Fruit fly (Drosophila melanogaster) whole organism, embryonic: ENCODE measurements around the gene CG9114.

ENCODE experiments used
- Blimp-1 ChIP-seq: fragments of 200-800 bp; sonication (Bioruptor generic); optimal IDR thresholded peaks from 3 replicates; lab custom pipeline; 2018; ENCODE audit warnings: missing biosample characterization, missing genetic modification characterization, mild to moderate bottlenecking, moderate library complexity, missing genetic modification reagents
- CG10321 ChIP-seq: fragments of 200-800 bp; sonication (Bioruptor generic); IDR thresholded peaks from 2 replicates; pipeline ENCODE4 v1.3.6; 2022; ENCODE audit warnings: missing biosample characterization, missing genetic modification characterization
- CG10366 ChIP-seq: fragments of 200-800 bp; sonication (Bioruptor generic); IDR thresholded peaks from 2 replicates; pipeline ENCODE4 v1.3.6; 2022; ENCODE audit warnings: missing biosample characterization, missing genetic modification characterization
- CG11504 ChIP-seq: fragments of 200-800 bp; sonication (Bioruptor generic); optimal IDR thresholded peaks from 3 replicates; lab custom pipeline; 2019; ENCODE audit warnings: missing biosample characterization, mild to moderate bottlenecking, missing genetic modification characterization, moderate library complexity
- CG11723 ChIP-seq: fragments of 200-800 bp; sonication (Bioruptor generic); optimal IDR thresholded peaks from 2 replicates; lab custom pipeline; 2017; ENCODE audit warnings: missing biosample characterization, mild to moderate bottlenecking, missing genetic modification characterization
- CG1233 ChIP-seq: fragments of 200-800 bp; sonication (Bioruptor generic); optimal IDR thresholded peaks from 4 replicates; lab custom pipeline; 2018; ENCODE audit warnings: missing biosample characterization, mild to moderate bottlenecking, missing genetic modification characterization
- CG12391 ChIP-seq: fragments of 200-800 bp; sonication (Bioruptor generic); optimal IDR thresholded peaks from 3 replicates; lab custom pipeline; 2018; ENCODE audit warnings: missing biosample characterization, mild to moderate bottlenecking, missing genetic modification characterization, moderate library complexity
- CG17328 ChIP-seq: fragments of 200-800 bp; sonication (Bioruptor generic); IDR thresholded peaks from 2 replicates; pipeline ENCODE4 v1.3.6; 2022; ENCODE audit warnings: missing biosample characterization, missing genetic modification characterization
- CG17829 ChIP-seq: fragments of 200-800 bp; optimal IDR thresholded peaks from 2 replicates; lab custom pipeline; 2019; ENCODE audit warnings: missing biosample characterization, mild to moderate bottlenecking, missing genetic modification characterization, moderate library complexity
- CG2202 ChIP-seq: fragments of 200-800 bp; sonication (Bioruptor generic); optimal IDR thresholded peaks from 2 replicates; lab custom pipeline; 2018; ENCODE audit warnings: missing biosample characterization, mild to moderate bottlenecking, missing genetic modification characterization
- CG3847 ChIP-seq: fragments of 200-800 bp; sonication (Bioruptor generic); IDR thresholded peaks from 2 replicates; pipeline ENCODE4 v1.3.6; 2022; ENCODE audit warnings: missing biosample characterization, missing genetic modification characterization
- CG42726 ChIP-seq: fragments of 200-800 bp; sonication (Bioruptor generic); IDR thresholded peaks from 2 replicates; pipeline ENCODE4 v1.3.6; 2022; ENCODE audit warnings: missing biosample characterization, missing genetic modification characterization; ENCODE audit not compliant: partially characterized antibody
- CG4282 ChIP-seq: fragments of 200-800 bp; sonication (Bioruptor generic); optimal IDR thresholded peaks from 2 replicates; lab custom pipeline; 2016; ENCODE audit warnings: missing biosample characterization, missing genetic modification characterization
- CG4360 ChIP-seq: fragments of 200-800 bp; sonication (Bioruptor generic); IDR thresholded peaks from 2 replicates; pipeline ENCODE4 v1.3.6; 2022; ENCODE audit warnings: missing biosample characterization, missing genetic modification characterization
- CG6683 ChIP-seq: fragments of 200-800 bp; sonication (Bioruptor generic); optimal IDR thresholded peaks from 2 replicates; lab custom pipeline; 2017; ENCODE audit warnings: missing biosample characterization, mild to moderate bottlenecking, missing genetic modification characterization, missing genetic modification reagents
- CG6813 ChIP-seq: fragments of 200-800 bp; sonication (Bioruptor generic); optimal IDR thresholded peaks from 2 replicates; lab custom pipeline; 2017; ENCODE audit warnings: missing biosample characterization, missing genetic modification characterization, mild to moderate bottlenecking, moderate library complexity, missing genetic modification reagents
- CG7372 ChIP-seq: fragments of 200-800 bp; sonication (Bioruptor generic); IDR thresholded peaks from 2 replicates; pipeline ENCODE4 v1.3.6; 2022; ENCODE audit warnings: missing biosample characterization, missing genetic modification characterization
- CG7556 ChIP-seq: fragments of 200-800 bp; sonication (Bioruptor generic); optimal IDR thresholded peaks from 2 replicates; lab custom pipeline; 2017; ENCODE audit warnings: missing biosample characterization, mild to moderate bottlenecking, missing genetic modification characterization
- CG8388 ChIP-seq: fragments of 200-800 bp; sonication (Bioruptor generic); optimal IDR thresholded peaks from 2 replicates; lab custom pipeline; 2019; ENCODE audit warnings: missing biosample characterization, mild to moderate bottlenecking, missing genetic modification characterization, moderate library complexity
- CrebB ChIP-seq: fragments of 200-800 bp; sonication (Bioruptor generic); optimal IDR thresholded peaks from 3 replicates; lab custom pipeline; 2018; ENCODE audit warnings: missing biosample characterization, mild to moderate bottlenecking, missing genetic modification characterization
- D19B ChIP-seq: fragments of 200-800 bp; sonication (Bioruptor generic); optimal IDR thresholded peaks from 2 replicates; lab custom pipeline; 2017; ENCODE audit warnings: missing biosample characterization, mild to moderate bottlenecking, missing genetic modification characterization
- Dip3 ChIP-seq: fragments of 200-800 bp; sonication (Bioruptor generic); optimal IDR thresholded peaks from 3 replicates; lab custom pipeline; 2016; ENCODE audit warnings: missing biosample characterization, missing genetic modification characterization
- Dref ChIP-seq: fragments of 200-800 bp; sonication (Bioruptor generic); IDR thresholded peaks from 2 replicates; pipeline ENCODE4 v1.3.6; 2022; ENCODE audit warnings: missing biosample characterization, missing genetic modification characterization
- E2f2 ChIP-seq: fragments of 200-800 bp; sonication (Bioruptor generic); IDR thresholded peaks from 2 replicates; pipeline ENCODE4 v1.3.6; 2022; ENCODE audit warnings: missing biosample characterization, missing genetic modification characterization
- HLH4C ChIP-seq: fragments of 200-800 bp; sonication (Bioruptor generic); IDR thresholded peaks from 3 replicates; pipeline ENCODE4 v1.3.6; 2022; ENCODE audit warnings: missing biosample characterization, missing genetic modification characterization; ENCODE audit not compliant: partially characterized antibody
- HLHmδ ChIP-seq: fragments of 200-800 bp; sonication (Bioruptor generic); optimal IDR thresholded peaks from 2 replicates; lab custom pipeline; 2018; ENCODE audit warnings: missing biosample characterization, mild to moderate bottlenecking, missing genetic modification characterization, moderate library complexity
- Kr ChIP-seq: fragments of 200-800 bp; sonication (Bioruptor generic); optimal IDR thresholded peaks from 2 replicates; lab custom pipeline; 2017; ENCODE audit warnings: missing biosample characterization, mild to moderate bottlenecking, missing genetic modification characterization
- Max ChIP-seq: fragments of 200-800 bp; sonication (Bioruptor generic); optimal IDR thresholded peaks from 2 replicates; lab custom pipeline; 2016; ENCODE audit warnings: missing biosample characterization, mild to moderate bottlenecking, missing genetic modification characterization
- NfI ChIP-seq: fragments of 200-800 bp; sonication (Bioruptor generic); optimal IDR thresholded peaks from 3 replicates; lab custom pipeline; 2018; ENCODE audit warnings: missing biosample characterization, mild to moderate bottlenecking, missing genetic modification characterization, moderate library complexity
- Sin3A ChIP-seq: fragments of >200 bp; optimal IDR thresholded peaks from 2 replicates; lab custom pipeline; 2018
- Usf ChIP-seq: fragments of 200-800 bp; sonication (Bioruptor generic); optimal IDR thresholded peaks from 2 replicates; lab custom pipeline; 2017; ENCODE audit warnings: missing genotype, missing biosample characterization, missing genetic modification characterization
- abd-A ChIP-seq: fragments of 200-800 bp; sonication (Bioruptor generic); optimal IDR thresholded peaks from 3 replicates; lab custom pipeline; 2019; ENCODE audit warnings: missing biosample characterization, mild to moderate bottlenecking, missing genetic modification characterization, moderate library complexity
- bbx ChIP-seq: fragments of 200-800 bp; sonication (Bioruptor generic); IDR thresholded peaks from 2 replicates; pipeline ENCODE4 v1.3.6; 2022; ENCODE audit warnings: missing biosample characterization, missing genetic modification characterization; ENCODE audit not compliant: partially characterized antibody
- bowl ChIP-seq: fragments of 200-800 bp; sonication (Bioruptor generic); IDR thresholded peaks from 2 replicates; pipeline ENCODE4 v1.3.6; 2022; ENCODE audit warnings: missing biosample characterization, missing genetic modification characterization
- cato ChIP-seq: fragments of 200-800 bp; sonication (Bioruptor generic); optimal IDR thresholded peaks from 2 replicates; lab custom pipeline; 2016; ENCODE audit warnings: missing biosample characterization, missing genetic modification characterization, borderline replicate concordance
- cg ChIP-seq: fragments of 200-800 bp; sonication (Bioruptor generic); optimal IDR thresholded peaks from 3 replicates; lab custom pipeline; 2019; ENCODE audit warnings: missing biosample characterization, mild to moderate bottlenecking, missing genetic modification characterization, moderate library complexity
- dimm ChIP-seq: fragments of 200-800 bp; sonication (Bioruptor generic); IDR thresholded peaks from 2 replicates; pipeline ENCODE4 v1.3.6; 2022; ENCODE audit warnings: missing biosample characterization, missing genetic modification characterization
- dmrt11E ChIP-seq: fragments of 200-800 bp; sonication (Bioruptor generic); optimal IDR thresholded peaks from 3 replicates; lab custom pipeline; 2018; ENCODE audit warnings: missing biosample characterization, mild to moderate bottlenecking, missing genetic modification characterization, moderate library complexity
- en ChIP-seq: fragments of 200-800 bp; sonication (Bioruptor generic); optimal IDR thresholded peaks from 2 replicates; lab custom pipeline; 2016; ENCODE audit warnings: missing biosample characterization, missing genetic modification characterization
- fd64A ChIP-seq: fragments of 200-800 bp; sonication (Bioruptor generic); optimal IDR thresholded peaks from 3 replicates; lab custom pipeline; 2018; ENCODE audit warnings: missing biosample characterization, mild to moderate bottlenecking, missing genetic modification characterization
- klu ChIP-seq: fragments of 200-800 bp; sonication (Bioruptor generic); IDR thresholded peaks from 2 replicates; pipeline ENCODE4 v1.3.6; 2022; ENCODE audit warnings: missing biosample characterization, missing genetic modification characterization
- lmd ChIP-seq: fragments of 200-800 bp; sonication (Bioruptor generic); IDR thresholded peaks from 2 replicates; pipeline ENCODE4 v1.3.6; 2022; ENCODE audit warnings: missing biosample characterization, missing genetic modification characterization
- lola ChIP-seq, 3 experiments: fragments of >200 bp in 2 of 3; fragments of 200-800 bp in 1 of 3; sonication (Bioruptor generic) in 1 of 3; optimal IDR thresholded peaks; 2 replicates each; lab custom pipeline; 2017 to 2019; ENCODE audit warnings: missing biosample characterization in 3 of 3, missing genetic modification characterization in 3 of 3, mild to moderate bottlenecking in 1 of 3, moderate library complexity in 1 of 3
- maf-S ChIP-seq: fragments of 200-800 bp; sonication (Bioruptor generic); optimal IDR thresholded peaks from 2 replicates; lab custom pipeline; 2016; ENCODE audit warnings: missing biosample characterization, missing genetic modification characterization
- nerfin-2 ChIP-seq: fragments of 200-800 bp; sonication (Bioruptor generic); IDR thresholded peaks from 2 replicates; pipeline ENCODE4 v1.3.6; 2022; ENCODE audit warnings: missing biosample characterization, missing genetic modification characterization; ENCODE audit not compliant: partially characterized antibody
- oc ChIP-seq: fragments of 200-800 bp; sonication (Bioruptor generic); optimal IDR thresholded peaks from 2 replicates; lab custom pipeline; 2018; ENCODE audit warnings: missing biosample characterization, mild to moderate bottlenecking, missing genetic modification characterization, moderate library complexity
- psq ChIP-seq: fragments of 200-800 bp; sonication (Bioruptor generic); optimal IDR thresholded peaks from 2 replicates; lab custom pipeline; 2017; ENCODE audit warnings: missing biosample characterization, missing genetic modification characterization
- rib ChIP-seq: fragments of 200-800 bp; sonication (Bioruptor generic); IDR thresholded peaks from 2 replicates; pipeline ENCODE4 v1.3.6; 2022; ENCODE audit warnings: missing biosample characterization, missing genetic modification characterization
- ssp ChIP-seq: fragments of 200-800 bp; sonication (Bioruptor generic); IDR thresholded peaks from 2 replicates; pipeline ENCODE4 v1.3.6; 2022; ENCODE audit warnings: missing biosample characterization, missing genetic modification characterization

CG9114 gene

dm6 chrX:15323302-15323880, 9.6 kb downstream of the CG9114 start (continued):
- TF ChIP-seq dmrt11E (tag; lab: Kevin White, UChicago) (no peak), CG6813 (GFP tag; lab: Kevin White, UChicago) (peak; percentile 88), E2f2 (peak; percentile 66; the same call in 1 of the 2 replicates), CG11723 (GFP tag; lab: Kevin White, UChicago) (peak; percentile 79), CG6683 (GFP tag; lab: Kevin White, UChicago) (peak; percentile 70), CG4360 (GFP tag; lab: Robert Waterston, UW) (peak; percentile 59), ssp (GFP tag; lab: Robert Waterston, UW) (peak; percentile 77), CG4282 (GFP tag; lab: Kevin White, UChicago) (peak; percentile 78), bbx (peak; percentile 64; the same call in 1 of the 2 replicates), lmd (peak; percentile 88), bowl (GFP tag; lab: Robert Waterston, UW) (peak; percentile 71; the same call in 1 of the 2 replicates), Sin3A (lab: Kevin White, UChicago) (no peak), D19B (peak; percentile 32), CG42726 (GFP tag; lab: Robert Waterston, UW) (peak; percentile 70), CG17829 (peak; percentile 67), CG10321 (peak; percentile 65), Dref (peak; percentile 54), dimm (peak; percentile 74), Max (GFP tag; lab: Kevin White, UChicago) (peak; percentile 74), CG8388 (GFP tag; lab: Kevin White, UChicago) (peak; percentile 100), maf-S (GFP tag; lab: Kevin White, UChicago) (peak; percentile 75), psq (GFP tag; lab: Kevin White, UChicago) (peak; percentile 24), CG17328 (GFP tag; lab: Robert Waterston, UW) (peak; percentile 90), cg (GFP tag; lab: Kevin White, UChicago) (peak; percentile 19), CrebB (peak; percentile 74), lola (GFP tag; optimal IDR thresholded peaks at IDR 0.05; lab: Kevin White, UChicago) (peak in 1 of 3 experiments; percentile 18), cato (peak; percentile 36), fd64A (peak; percentile 75), CG10366 (GFP tag; lab: Robert Waterston, UW) (peak; percentile 90), HLH4C (GFP tag; lab: Robert Waterston, UW) (peak; percentile 44; the same call in 1 of the 3 replicates), CG11504 (tag; lab: Kevin White, UChicago) (peak; percentile 83), HLHmδ (GFP tag; lab: Kevin White, UChicago) (peak; percentile 83), CG7372 (GFP tag; lab: Robert Waterston, UW) (peak; percentile 74), Usf (peak; percentile 38), NfI (GFP tag; lab: Kevin White, UChicago) (peak; percentile 78), rib (peak; percentile 93), Dip3 (peak; percentile 75), nerfin-2 (GFP tag; lab: Robert Waterston, UW) (0 out of 2 replicates have a peak, but pooled peaks have one; percentile 38), oc (peak; percentile 64), CG7556 (peak; percentile 64), Kr (GFP tag; lab: Kevin White, UChicago) (no peak), CG2202 (tag; lab: Kevin White, UChicago) (peak; percentile 35), Blimp-1 (GFP tag; lab: Kevin White, UChicago) (peak; percentile 65), en (GFP tag; lab: Kevin White, UChicago) (peak; percentile 59), klu (GFP tag; lab: Robert Waterston, UW) (peak; percentile 72), CG3847 (GFP tag; lab: Robert Waterston, UW) (peak; percentile 79), CG12391 (tag; lab: Kevin White, UChicago) (peak; percentile 74), abd-A (tag; lab: Kevin White, UChicago) (no peak), CG1233 (GFP tag; lab: Kevin White, UChicago) (peak; percentile 72)
